Fruit fly (Drosophila melanogaster): ENCODE data around the gene CG43386.
A peak's percentile ranks its signal among the peaks of the same experiment; 100 is the strongest.

CG43386 gene

DNA sequence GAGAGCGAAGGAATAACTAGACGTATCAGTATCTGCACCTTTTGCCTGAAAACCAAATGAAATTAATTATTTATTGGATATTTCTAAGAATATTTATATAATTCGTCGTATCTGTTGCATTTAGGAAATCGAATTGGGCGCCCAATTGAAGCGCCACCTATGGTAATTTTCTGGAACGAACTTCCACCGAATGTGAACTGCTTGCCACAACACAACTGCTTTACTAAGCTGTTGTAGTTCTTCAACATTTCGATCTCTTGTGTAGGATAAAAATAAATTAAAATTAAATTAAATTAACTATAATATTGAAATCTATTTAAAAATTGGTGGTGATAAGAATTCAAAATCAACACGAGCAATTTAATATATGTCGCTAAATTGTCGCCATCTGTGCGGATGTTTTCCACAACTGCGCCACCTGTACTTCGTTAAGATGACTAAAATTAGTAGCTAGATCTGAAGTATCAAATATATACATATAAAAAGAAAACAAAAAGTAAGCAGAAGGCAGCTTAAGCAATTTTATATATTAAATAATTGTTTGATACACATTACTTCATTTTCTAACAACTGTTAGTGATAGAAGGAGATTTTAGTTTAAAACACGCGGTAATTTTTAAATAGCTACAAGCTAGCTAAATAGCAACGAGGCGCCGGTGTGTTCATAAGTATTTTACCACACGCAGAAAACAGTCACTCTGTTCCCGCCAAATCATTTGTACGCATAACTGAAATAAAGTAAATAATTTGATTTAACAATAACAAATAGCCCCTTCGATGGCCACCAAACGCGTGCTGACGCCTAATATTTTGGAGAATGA, 32.8 kb upstream of the CG43386 start, which contains the start of gene Dna2 (continued):
- TF ChIP-seq az2 (GFP tag; optimal IDR thresholded peaks at IDR 0.05) (peak; percentile 12), Ravus (GFP tag; IDR thresholded peaks at IDR 0.05) (no peak), chm (GFP tag; IDR thresholded peaks at IDR 0.05) (no peak), CG14014 (GFP tag; IDR thresholded peaks at IDR 0.05) (no peak), slou (GFP tag; optimal IDR thresholded peaks at IDR 0.05) (no peak), CG18599 (GFP tag; optimal IDR thresholded peaks at IDR 0.05) (no peak), danr (GFP tag; IDR thresholded peaks at IDR 0.05) (no peak), CG31365 (tag; optimal IDR thresholded peaks at IDR 0.05) (peak; percentile 95), Nf-YC (tag; optimal IDR thresholded peaks at IDR 0.05) (peak; percentile 20), CG32532 (GFP tag; IDR thresholded peaks at IDR 0.05) (peak; percentile 56; the same call in 1 of the 2 replicates), CG15514 (GFP tag; optimal IDR thresholded peaks at IDR 0.05) (peak; percentile 9), inv (GFP tag; IDR thresholded peaks at IDR 0.05; ENCODE audit: partially characterized antibody) (no peak), CG11560 (tag; IDR thresholded peaks at IDR 0.05) (0 out of 3 replicates have a peak, but pooled peaks have one; percentile 28), CG7987 (GFP tag; optimal IDR thresholded peaks at IDR 0.05) (no peak), Neu2 (GFP tag; optimal IDR thresholded peaks at IDR 0.05; ENCODE audit: borderline replicate concordance) (no peak), gfzf (GFP tag; optimal IDR thresholded peaks at IDR 0.05) (peak; percentile 62), CG1647 (GFP tag; optimal IDR thresholded peaks at IDR 0.05) (no peak), gce (GFP tag; IDR thresholded peaks at IDR 0.05) (no peak), CG9817 (tag; optimal IDR thresholded peaks at IDR 0.05) (peak; percentile 28), CG10543 (GFP tag; optimal IDR thresholded peaks at IDR 0.05) (no peak), sens (GFP tag) (no peak), CG10565 (GFP tag; optimal IDR thresholded peaks at IDR 0.05) (no peak), CG9797 (GFP tag; optimal IDR thresholded peaks at IDR 0.05) (peak; percentile 4), CG9437 (GFP tag; optimal IDR thresholded peaks at IDR 0.05) (no peak), ind (GFP tag; optimal IDR thresholded peaks at IDR 0.05) (peak; percentile 15), Hmx (GFP tag; optimal IDR thresholded peaks at IDR 0.05) (no peak), phol (tag; optimal IDR thresholded peaks at IDR 0.05) (peak; percentile 36), CG15696 (tag; optimal IDR thresholded peaks at IDR 0.05) (peak; percentile 48), p53 (GFP tag; optimal IDR thresholded peaks at IDR 0.05) (no peak), emc (GFP tag; optimal IDR thresholded peaks at IDR 0.05) (no peak), nmo (GFP tag; optimal IDR thresholded peaks at IDR 0.05) (peak; percentile 57), shn (GFP tag; optimal IDR thresholded peaks at IDR 0.05) (no peak), CG4424 (GFP tag; optimal IDR thresholded peaks at IDR 0.05) (peak; percentile 11), Med (GFP tag) (no peak), ftz-f1 (GFP tag; optimal IDR thresholded peaks at IDR 0.05) (no peak), CG9609 (GFP tag; optimal IDR thresholded peaks at IDR 0.05) (no peak), chn (GFP tag; optimal IDR thresholded peaks at IDR 0.05) (no peak), CG18011 (GFP tag; optimal IDR thresholded peaks at IDR 0.05) (no peak), grau (tag; optimal IDR thresholded peaks at IDR 0.05) (peak; percentile 25), Fer3 (tag; optimal IDR thresholded peaks at IDR 0.05) (no peak), CG11504 (tag; optimal IDR thresholded peaks at IDR 0.05) (peak; percentile 38), Sox102F (GFP tag; optimal IDR thresholded peaks at IDR 0.05) (no peak), CG2116 (GFP tag; optimal IDR thresholded peaks at IDR 0.05) (peak; percentile 41), dati (GFP tag; IDR thresholded peaks at IDR 0.05) (no peak), Hr78 (GFP tag; optimal IDR thresholded peaks at IDR 0.05) (no peak), CG32772 (GFP tag; IDR thresholded peaks at IDR 0.05) (0 out of 2 replicates have a peak, but pooled peaks have one; percentile 23), CG17361 (GFP tag; IDR thresholded peaks at IDR 0.05) (peak; percentile 70), pb (GFP tag; optimal IDR thresholded peaks at IDR 0.05) (no peak), Camta (GFP tag; optimal IDR thresholded peaks at IDR 0.05) (no peak)
